Worm (Caenorhabditis elegans) whole organism, L1 larva: ENCODE results near the gene jtr-1.

Experiments
- alr-1 ChIP-seq: fragments of 200-800 bp; sonication (Bioruptor generic); optimal IDR thresholded peaks from 2 replicates; lab custom pipeline; 2018; ENCODE audit warnings: borderline replicate concordance, mild to moderate bottlenecking, missing genetic modification characterization, missing compliant biosample characterization
- dpl-1 ChIP-seq, 3 experiments: fragments of 150-350 bp in 2 of 3; sonication (generic microtip) in 1 of 3; optimal IDR thresholded peaks; 2 replicates each; lab custom pipeline; 2014 to 2017; ENCODE audit warnings: missing biosample characterization in 3 of 3, missing genetic modification characterization in 3 of 3, missing genetic modification reagents in 3 of 3
- lin-39 ChIP-seq: fragments of 150-350 bp; optimal IDR thresholded peaks from 2 replicates; lab custom pipeline; 2014; ENCODE audit warnings: missing biosample characterization, missing genetic modification reagents, missing genetic modification characterization
- nhr-71 ChIP-seq: sonication (generic microtip); optimal IDR thresholded peaks from 2 replicates; lab custom pipeline; 2016; ENCODE audit warnings: mild to moderate bottlenecking, missing genetic modification characterization, moderate library complexity, missing compliant biosample characterization
- swsn-7 ChIP-seq: sonication (generic microtip); optimal IDR thresholded peaks from 2 replicates; lab custom pipeline; 2016; ENCODE audit warnings: missing genetic modification characterization, missing compliant biosample characterization

DNA sequence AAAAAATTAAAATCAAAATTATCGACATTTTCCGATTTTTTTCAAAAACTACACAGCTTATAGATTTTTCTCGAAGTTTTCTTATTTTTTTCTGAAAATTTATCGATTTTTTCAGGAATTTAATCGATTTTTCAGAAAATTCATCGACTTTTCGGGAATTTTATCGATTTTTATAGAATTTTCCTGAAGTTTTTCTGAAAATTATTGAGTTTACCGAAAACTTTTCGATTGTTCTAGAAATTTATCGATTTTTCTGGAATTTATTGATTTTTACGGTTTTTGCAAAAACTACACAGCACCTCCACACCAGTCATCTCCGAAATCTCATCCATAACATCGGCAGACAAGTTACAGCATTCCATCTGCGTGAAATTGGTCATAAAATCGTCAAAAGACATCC lies 16.9 kb downstream of the jtr-1 start:
- no peak for TF ChIP-seq alr-1 (tag; lab: Kevin White, UChicago)
- TF ChIP-seq dpl-1 (GFP tag; optimal IDR thresholded peaks at IDR 0.05; lab: Kevin White, UChicago), result no peak
- no peak for TF ChIP-seq nhr-71 (tag; lab: Kevin White, UChicago)
- no peak for TF ChIP-seq swsn-7 (tag; lab: Kevin White, UChicago)
- no peak for TF ChIP-seq lin-39 (tag; lab: Kevin White, UChicago)
